Fruit fly (Drosophila melanogaster): ENCODE data around the gene EMC2B.
A peak's percentile ranks its signal among the peaks of the same experiment; 100 is the strongest.

The EMC2B gene

dm6 chr3R:16948667-16949066 lies 43.0 kb downstream of the EMC2B start (continued):
- TF ChIP-seq Rfx (GFP tag; IDR thresholded peaks at IDR 0.05) (peak; percentile 56), Spps (tag; optimal IDR thresholded peaks at IDR 0.05) (no peak), CG6791 (GFP tag; IDR thresholded peaks at IDR 0.05; ENCODE audit: partially characterized antibody) (peak; percentile 62; the same call in 1 of the 3 replicates), CG1024 (GFP tag; IDR thresholded peaks at IDR 0.05) (0 out of 2 replicates have a peak, but pooled peaks have one; percentile 16), CG1832 (GFP tag; optimal IDR thresholded peaks at IDR 0.05) (peak; percentile 99), tx (GFP tag; optimal IDR thresholded peaks at IDR 0.05) (no peak), emc (GFP tag; optimal IDR thresholded peaks at IDR 0.05) (no peak), lov (optimal IDR thresholded peaks at IDR 0.05) (no peak), lov (GFP tag; IDR thresholded peaks at IDR 0.05) (0 out of 3 replicates have a peak, but pooled peaks have one; percentile 26), Abd-B (GFP tag; optimal IDR thresholded peaks at IDR 0.05) (peak; percentile 65), knrl (GFP tag; IDR thresholded peaks at IDR 0.05; ENCODE audit: partially characterized antibody) (0 out of 3 replicates have a peak, but pooled peaks have one; percentile 28), CG3847 (GFP tag; IDR thresholded peaks at IDR 0.05) (no peak), C15 (GFP tag; IDR thresholded peaks at IDR 0.05) (no peak), luna (GFP tag; optimal IDR thresholded peaks at IDR 0.05) (no peak), Side (GFP tag; optimal IDR thresholded peaks at IDR 0.05) (no peak), tio (GFP tag; optimal IDR thresholded peaks at IDR 0.05) (no peak), ara (GFP tag; IDR thresholded peaks at IDR 0.05) (peak; percentile 67; the same call in 1 of the 2 replicates), CG11456 (GFP tag; IDR thresholded peaks at IDR 0.05) (peak; percentile 65; the same call in 1 of the 3 replicates), sr (GFP tag; IDR thresholded peaks at IDR 0.05) (peak; percentile 73; the same call in 2 of the 3 replicates), CG6854 (GFP tag; optimal IDR thresholded peaks at IDR 0.05) (no peak), zf30C (GFP tag; optimal IDR thresholded peaks at IDR 0.05) (peak; percentile 91), Ada2b (GFP tag; IDR thresholded peaks at IDR 0.05) (0 out of 2 replicates have a peak, but pooled peaks have one; percentile 30), pho (GFP tag; optimal IDR thresholded peaks at IDR 0.05) (peak; percentile 41), ken (GFP tag; IDR thresholded peaks at IDR 0.05) (peak; percentile 59; the same call in 1 of the 3 replicates), CG18619 (GFP tag; optimal IDR thresholded peaks at IDR 0.05) (no peak), Dip3 (GFP tag; optimal IDR thresholded peaks at IDR 0.05) (no peak), CG7963 (GFP tag; IDR thresholded peaks at IDR 0.05; ENCODE audit: partially characterized antibody) (peak; percentile 27; the same call in 2 of the 3 replicates), sqz (GFP tag; optimal IDR thresholded peaks at IDR 0.05) (peak; percentile 8), CG14860 (GFP tag; IDR thresholded peaks at IDR 0.05; ENCODE audit: partially characterized antibody) (peak; percentile 30; the same call in 1 of the 3 replicates), Xrp1 (GFP tag; IDR thresholded peaks at IDR 0.05) (peak; percentile 32; the same call in 1 of the 2 replicates), trem (tag; optimal IDR thresholded peaks at IDR 0.05) (peak; percentile 45), jumu (GFP tag; optimal IDR thresholded peaks at IDR 0.05) (peak; percentile 32), BtbVII (GFP tag; optimal IDR thresholded peaks at IDR 0.05) (no peak), Dll (GFP tag; IDR thresholded peaks at IDR 0.05; ENCODE audit: partially characterized antibody) (no peak), ewg (GFP tag; optimal IDR thresholded peaks at IDR 0.05) (peak; percentile 63), ase (GFP tag; IDR thresholded peaks at IDR 0.05) (no peak), sisA (GFP tag; IDR thresholded peaks at IDR 0.05) (peak; percentile 12; the same call in 1 of the 2 replicates), HmgD (GFP tag; optimal IDR thresholded peaks at IDR 0.05) (peak; percentile 71), NC2β (GFP tag; optimal IDR thresholded peaks at IDR 0.05) (no peak), CG34422 (GFP tag; IDR thresholded peaks at IDR 0.05) (0 out of 3 replicates have a peak, but pooled peaks have one; percentile 51), CG8765 (GFP tag; IDR thresholded peaks at IDR 0.05) (no peak), z (GFP tag; IDR thresholded peaks at IDR 0.05) (peak; percentile 59; the same call in 1 of the 3 replicates), CG13287 (GFP tag; IDR thresholded peaks at IDR 0.05; ENCODE audit: partially characterized antibody) (peak; percentile 42; the same call in 1 of the 2 replicates), zen (tag; optimal IDR thresholded peaks at IDR 0.05) (peak; percentile 74), dm (GFP tag; optimal IDR thresholded peaks at IDR 0.05) (no peak), unc-4 (GFP tag; IDR thresholded peaks at IDR 0.05; ENCODE audit: partially characterized antibody) (no peak), CG10321 (GFP tag; IDR thresholded peaks at IDR 0.05) (peak; percentile 97), CG4424 (GFP tag; optimal IDR thresholded peaks at IDR 0.05) (peak; percentile 25), sens (GFP tag) (peak; percentile 85), esg (GFP tag; conservative IDR thresholded peaks at IDR 0.05) (0 out of 2 replicates have a peak, but pooled peaks have one; percentile 12), CG6272 (GFP tag; IDR thresholded peaks at IDR 0.05) (0 out of 2 replicates have a peak, but pooled peaks have one; percentile 24)
